Fruit fly (Drosophila melanogaster) whole organism, adult: ENCODE data around the gene CG34393.

Experiments used
- CG11617 ChIP-seq: fragments of 200-800 bp; sonication (Bioruptor generic); optimal IDR thresholded peaks from 2 replicates; lab custom pipeline; 2017; ENCODE audit warnings: mild to moderate bottlenecking, missing biosample characterization, missing genetic modification reagents, missing genetic modification characterization
- CG12768 ChIP-seq: fragments of 200-800 bp; sonication (Bioruptor generic); optimal IDR thresholded peaks from 2 replicates; lab custom pipeline; 2017; ENCODE audit warnings: missing biosample characterization, missing genetic modification characterization, mild to moderate bottlenecking, moderate library complexity, missing genetic modification reagents
- CG14711 ChIP-seq: fragments of 200-800 bp; sonication (Bioruptor generic); optimal IDR thresholded peaks from 2 replicates; lab custom pipeline; 2018; ENCODE audit warnings: missing biosample characterization, mild to moderate bottlenecking, missing genetic modification characterization, moderate library complexity
- CG1620 ChIP-seq: fragments of 200-800 bp; sonication (Bioruptor generic); optimal IDR thresholded peaks from 2 replicates; lab custom pipeline; 2016; ENCODE audit warnings: missing biosample characterization, missing genetic modification characterization
- CG33017 ChIP-seq: fragments of 200-800 bp; sonication (Bioruptor generic); optimal IDR thresholded peaks from 2 replicates; lab custom pipeline; 2018; ENCODE audit warnings: missing biosample characterization, mild to moderate bottlenecking, missing genetic modification characterization, moderate library complexity
- CG5204 ChIP-seq: fragments of 200-800 bp; sonication (Bioruptor generic); optimal IDR thresholded peaks from 2 replicates; lab custom pipeline; 2016; ENCODE audit warnings: missing biosample characterization, missing genetic modification characterization
- CG7045 ChIP-seq: fragments of 200-800 bp; sonication (Bioruptor generic); optimal IDR thresholded peaks from 2 replicates; lab custom pipeline; 2017; ENCODE audit warnings: missing biosample characterization, mild to moderate bottlenecking, missing genetic modification characterization
- CG7101 ChIP-seq: fragments of 200-800 bp; sonication (Bioruptor generic); optimal IDR thresholded peaks from 2 replicates; lab custom pipeline; 2018; ENCODE audit warnings: missing biosample characterization, mild to moderate bottlenecking, missing genetic modification characterization, moderate library complexity
- Clk ChIP-seq: fragments of 200-800 bp; sonication (Bioruptor generic); optimal IDR thresholded peaks from 2 replicates; lab custom pipeline; 2017; ENCODE audit warnings: missing biosample characterization, missing genetic modification characterization
- Crg-1 ChIP-seq: fragments of 200-800 bp; sonication (Bioruptor generic); optimal IDR thresholded peaks from 2 replicates; lab custom pipeline; 2016; ENCODE audit warnings: missing biosample characterization, missing genetic modification characterization
- Hr96 ChIP-seq: fragments of 200-800 bp; sonication (Bioruptor generic); optimal IDR thresholded peaks from 2 replicates; lab custom pipeline; 2016; ENCODE audit warnings: missing biosample characterization, missing genetic modification characterization
- Mnt ChIP-seq: fragments of 200-800 bp; sonication (Bioruptor generic); optimal IDR thresholded peaks from 2 replicates; lab custom pipeline; 2016; ENCODE audit warnings: missing biosample characterization, mild to moderate bottlenecking, missing genetic modification characterization
- bab1 ChIP-seq: fragments of 200-800 bp; sonication (Bioruptor generic); optimal IDR thresholded peaks from 3 replicates; lab custom pipeline; 2019; ENCODE audit warnings: missing biosample characterization, mild to moderate bottlenecking, missing genetic modification characterization, moderate library complexity
- cic ChIP-seq: fragments of 200-800 bp; sonication (Bioruptor generic); optimal IDR thresholded peaks from 2 replicates; lab custom pipeline; 2017; ENCODE audit warnings: missing biosample characterization, mild to moderate bottlenecking, missing genetic modification characterization, moderate library complexity
- cnc ChIP-seq, 2 experiments: fragments of >200 bp; optimal IDR thresholded peaks; 2 replicates each; lab custom pipeline; 2017
- kay ChIP-seq: fragments of 200-800 bp; sonication (Bioruptor generic); peaks from one replicate; lab custom pipeline; 2016; ENCODE audit warnings: missing biosample characterization, missing genetic modification characterization, borderline replicate concordance
- ovo ChIP-seq: fragments of 200-800 bp; sonication (Bioruptor generic); optimal IDR thresholded peaks from 2 replicates; lab custom pipeline; 2016; ENCODE audit warnings: missing biosample characterization, missing genetic modification characterization
- pad ChIP-seq: fragments of 200-800 bp; sonication (Bioruptor generic); optimal IDR thresholded peaks from 3 replicates; lab custom pipeline; 2017; ENCODE audit warnings: missing biosample characterization, missing genetic modification characterization, mild to moderate bottlenecking, moderate library complexity, missing genetic modification reagents
- tj ChIP-seq: fragments of 200-800 bp; sonication (Bioruptor generic); optimal IDR thresholded peaks from 3 replicates; lab custom pipeline; 2017; ENCODE audit warnings: missing biosample characterization, mild to moderate bottlenecking, missing genetic modification characterization, moderate library complexity
- toe ChIP-seq: fragments of 200-800 bp; sonication (Bioruptor generic); optimal IDR thresholded peaks from 2 replicates; lab custom pipeline; 2016; ENCODE audit warnings: missing biosample characterization, missing genetic modification characterization

Gene CG34393

DNA sequence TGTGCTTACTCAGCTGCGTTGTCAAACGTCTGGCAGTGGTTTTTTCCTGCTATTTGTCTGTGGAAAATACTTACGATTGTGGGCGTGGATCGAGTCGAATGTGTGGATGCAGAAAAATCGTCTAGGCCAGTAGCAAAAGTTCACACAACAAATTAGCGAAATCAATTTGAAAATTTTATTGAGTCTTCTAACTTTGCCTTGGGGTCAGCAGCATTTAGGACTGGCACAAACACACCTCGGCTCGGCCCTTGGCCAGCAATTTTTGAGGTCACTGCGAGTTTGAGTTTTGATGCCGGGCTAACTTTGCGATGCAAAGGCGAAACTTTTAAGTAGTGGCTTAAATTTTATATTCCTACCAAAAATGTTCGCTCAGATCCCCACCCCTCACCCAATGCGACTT, at the start of gene CG34393:
CG34393 (minus strand) TSS at position 101 of the 400 bp plus-strand sequence.
- TF ChIP-seq Hr96 (no peak), kay (GFP tag; lab: Kevin White, UChicago) (no peak), toe (GFP tag; lab: Kevin White, UChicago) (no peak), Crg-1 (GFP tag; lab: Kevin White, UChicago) (no peak), cic (no peak), CG5204 (no peak), CG14711 (no peak), CG11617 (GFP tag; lab: Kevin White, UChicago) (no peak)

DNA sequence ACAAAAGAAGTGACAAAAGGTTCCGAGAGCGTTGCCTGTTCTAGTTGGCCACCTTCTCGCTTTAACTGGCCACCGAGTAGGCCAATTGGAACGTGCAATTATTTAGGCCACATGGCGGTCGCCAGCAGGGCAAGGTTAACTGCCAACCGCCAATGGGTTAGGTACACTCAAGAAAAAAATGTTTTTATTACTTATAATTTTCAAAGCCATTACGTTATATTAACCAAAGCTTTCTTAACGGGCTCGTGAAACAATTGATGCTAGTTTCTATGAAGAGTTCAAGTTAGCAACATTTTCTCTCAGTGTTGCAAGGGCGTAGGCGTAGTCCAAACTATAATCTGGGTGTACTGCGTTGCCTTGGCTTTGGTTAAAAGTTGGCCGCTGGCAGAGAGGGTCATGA, 45.7 kb upstream of the CG34393 start:
- TF ChIP-seq CG7045 (GFP tag; lab: Kevin White, UChicago): peak; percentile 22
- TF ChIP-seq CG5204: peak; percentile 39
- TF ChIP-seq ovo (GFP tag; lab: Kevin White, UChicago): no peak
- TF ChIP-seq Clk: no peak

DNA sequence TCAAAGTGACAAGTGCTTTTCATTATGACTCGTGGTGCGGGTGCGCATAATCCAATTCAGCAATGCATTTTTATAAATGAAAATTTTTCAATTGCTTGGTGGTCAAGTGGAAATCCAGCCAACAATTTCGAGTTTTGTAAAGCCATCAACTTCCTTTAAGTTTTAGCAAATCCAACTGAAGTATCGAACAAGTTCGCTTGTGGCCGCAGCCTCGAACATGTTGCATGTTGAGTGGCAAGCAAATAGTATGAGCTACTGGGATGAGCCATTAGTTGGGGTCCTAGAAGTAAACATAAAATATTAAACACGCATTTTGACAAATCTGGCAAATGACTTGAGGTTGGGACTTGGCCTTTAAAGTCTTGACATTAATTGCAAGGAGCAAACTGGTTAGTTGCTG, 30.9 kb upstream of the CG34393 start:
- no peak for TF ChIP-seq CG5204
- no peak for TF ChIP-seq pad (GFP tag; lab: Kevin White, UChicago)
- no peak for TF ChIP-seq Mnt (GFP tag; lab: Kevin White, UChicago)
- no peak for TF ChIP-seq CG11617 (GFP tag; lab: Kevin White, UChicago)
- TF ChIP-seq Crg-1 (GFP tag; lab: Kevin White, UChicago): no peak
- no peak for TF ChIP-seq tj (GFP tag; lab: Kevin White, UChicago)
- TF ChIP-seq bab1: no peak
- TF ChIP-seq CG14711: no peak
- TF ChIP-seq kay (GFP tag; lab: Kevin White, UChicago): no peak
- TF ChIP-seq CG7101 (tag; lab: Kevin White, UChicago): no peak
- TF ChIP-seq Clk: no peak
- TF ChIP-seq toe (GFP tag; lab: Kevin White, UChicago): no peak
- TF ChIP-seq CG1620: no peak
- TF ChIP-seq Hr96: no peak
- no peak for TF ChIP-seq cnc (optimal IDR thresholded peaks at IDR 0.05; lab: Kevin White, UChicago)
- no peak for TF ChIP-seq cic

DNA sequence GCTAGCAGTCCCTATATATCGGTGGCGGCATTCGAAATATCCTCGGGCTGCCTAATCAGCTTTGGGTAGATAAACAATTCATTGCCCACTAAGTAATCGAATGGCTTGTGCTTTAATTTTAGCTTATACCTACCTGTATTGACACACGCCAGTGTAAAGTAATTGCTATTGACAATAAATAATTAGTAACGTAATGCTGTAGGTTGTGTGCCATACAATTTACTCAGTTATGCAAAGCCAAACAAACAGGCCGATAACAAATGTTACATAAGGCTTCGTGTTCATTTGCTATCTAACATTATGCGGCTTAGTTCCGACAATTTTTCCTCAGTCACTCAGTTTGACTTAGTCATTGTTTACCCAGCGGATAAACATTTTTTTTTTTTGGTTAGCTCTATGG, 28.4 kb upstream of the CG34393 start:
- TF ChIP-seq kay (GFP tag; lab: Kevin White, UChicago): no peak
- no peak for TF ChIP-seq CG5204
- no peak for TF ChIP-seq pad (GFP tag; lab: Kevin White, UChicago)
- no peak for TF ChIP-seq CG1620
- TF ChIP-seq CG7045 (GFP tag; lab: Kevin White, UChicago): no peak
- no peak for TF ChIP-seq CG14711
- TF ChIP-seq tj (GFP tag; lab: Kevin White, UChicago): no peak
- no peak for TF ChIP-seq CG11617 (GFP tag; lab: Kevin White, UChicago)
- no peak for TF ChIP-seq bab1
- no peak for TF ChIP-seq Mnt (GFP tag; lab: Kevin White, UChicago)
- no peak for TF ChIP-seq toe (GFP tag; lab: Kevin White, UChicago)

DNA sequence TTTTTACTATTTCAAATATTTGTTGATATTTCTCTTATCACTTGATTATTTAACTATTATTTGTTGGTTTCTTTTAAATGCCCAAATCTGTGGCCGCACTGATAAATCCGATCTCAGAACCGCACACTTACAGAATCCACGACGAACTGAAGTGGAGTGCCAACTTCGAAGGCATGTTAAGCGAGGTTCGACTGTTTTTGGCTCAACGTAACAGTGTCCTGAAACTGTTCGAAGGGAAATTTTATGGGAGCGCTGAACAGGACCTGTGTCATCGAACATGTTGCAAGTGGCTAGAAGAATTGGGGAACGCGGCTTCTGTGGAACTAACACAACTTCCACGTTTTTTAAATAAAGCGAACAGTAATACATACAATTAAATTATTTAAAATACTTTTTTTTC, 740 bp downstream of the CG34393 start:
- no peak for TF ChIP-seq bab1
- TF ChIP-seq Crg-1 (GFP tag; lab: Kevin White, UChicago): no peak
- TF ChIP-seq CG5204: no peak
- TF ChIP-seq toe (GFP tag; lab: Kevin White, UChicago): no peak
- TF ChIP-seq CG33017 (tag; lab: Kevin White, UChicago): no peak
- TF ChIP-seq kay (GFP tag; lab: Kevin White, UChicago): no peak
- TF ChIP-seq pad (GFP tag; lab: Kevin White, UChicago): no peak
- TF ChIP-seq CG7045 (GFP tag; lab: Kevin White, UChicago): no peak
- no peak for TF ChIP-seq CG14711
- no peak for TF ChIP-seq Clk
- TF ChIP-seq Mnt (GFP tag; lab: Kevin White, UChicago): no peak
- TF ChIP-seq cnc (optimal IDR thresholded peaks at IDR 0.05; lab: Kevin White, UChicago): no peak
- TF ChIP-seq tj (GFP tag; lab: Kevin White, UChicago): no peak
- no peak for TF ChIP-seq Hr96
- no peak for TF ChIP-seq cic
- TF ChIP-seq CG1620: no peak
- no peak for TF ChIP-seq CG12768 (GFP tag; lab: Kevin White, UChicago)
- no peak for TF ChIP-seq ovo (GFP tag; lab: Kevin White, UChicago)

DNA sequence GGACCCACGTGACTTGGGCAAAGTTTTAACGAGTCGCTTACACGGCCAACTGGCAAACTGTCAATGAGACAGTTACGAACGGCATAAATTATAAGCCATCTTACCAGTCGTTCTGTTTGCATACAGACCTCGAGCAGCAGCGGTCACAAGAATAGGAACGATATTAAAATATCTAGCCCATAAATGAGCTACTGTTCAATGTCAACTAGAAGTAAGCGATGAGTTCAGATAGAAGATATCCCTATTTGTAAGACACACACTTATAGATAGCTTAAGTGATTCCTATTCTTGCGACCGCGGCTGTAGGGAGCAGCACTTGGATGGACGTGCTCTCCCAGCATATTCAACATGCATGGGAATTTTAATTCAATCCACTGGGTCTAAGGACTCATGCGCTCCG, 11.4 kb downstream of the CG34393 start:
- TF ChIP-seq toe (GFP tag; lab: Kevin White, UChicago) (no peak), CG7101 (tag; lab: Kevin White, UChicago) (no peak), CG14711 (no peak), CG5204 (no peak), kay (GFP tag; lab: Kevin White, UChicago) (no peak), Crg-1 (GFP tag; lab: Kevin White, UChicago) (no peak), pad (GFP tag; lab: Kevin White, UChicago) (no peak), Hr96 (no peak), cic (no peak), ovo (GFP tag; lab: Kevin White, UChicago) (no peak), Mnt (GFP tag; lab: Kevin White, UChicago) (no peak), CG11617 (GFP tag; lab: Kevin White, UChicago) (no peak)

DNA sequence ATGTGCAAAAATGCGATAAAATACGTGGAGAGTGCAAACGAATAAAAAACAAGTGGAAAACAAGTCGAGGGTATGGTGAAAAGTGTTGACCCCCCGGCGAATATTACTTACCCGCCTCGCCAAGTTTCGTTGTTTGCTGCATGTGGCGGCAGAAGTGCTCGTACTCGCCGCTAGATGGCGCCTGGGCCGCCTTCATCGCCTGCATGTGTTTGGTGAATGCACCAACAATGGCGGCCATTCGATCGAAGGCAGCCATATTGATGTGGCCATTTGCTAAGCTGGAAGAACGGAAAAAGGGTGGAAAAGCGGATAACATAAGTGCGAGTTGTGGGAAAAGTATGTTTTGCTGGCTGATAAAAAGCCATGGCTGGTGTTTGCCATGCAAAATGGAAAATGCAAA, 17.1 kb downstream of the CG34393 start:
- no peak for TF ChIP-seq tj (GFP tag; lab: Kevin White, UChicago)
- no peak for TF ChIP-seq CG14711
- no peak for TF ChIP-seq Clk
- TF ChIP-seq kay (GFP tag; lab: Kevin White, UChicago): no peak
- no peak for TF ChIP-seq toe (GFP tag; lab: Kevin White, UChicago)
- no peak for TF ChIP-seq CG7101 (tag; lab: Kevin White, UChicago)
- TF ChIP-seq CG11617 (GFP tag; lab: Kevin White, UChicago): no peak
- no peak for TF ChIP-seq CG12768 (GFP tag; lab: Kevin White, UChicago)
- no peak for TF ChIP-seq CG5204
- TF ChIP-seq bab1: no peak
- no peak for TF ChIP-seq cnc (optimal IDR thresholded peaks at IDR 0.05; lab: Kevin White, UChicago)
- no peak for TF ChIP-seq Hr96
